Worm (Caenorhabditis elegans): ENCODE data around the gene glb-3.

DNA sequence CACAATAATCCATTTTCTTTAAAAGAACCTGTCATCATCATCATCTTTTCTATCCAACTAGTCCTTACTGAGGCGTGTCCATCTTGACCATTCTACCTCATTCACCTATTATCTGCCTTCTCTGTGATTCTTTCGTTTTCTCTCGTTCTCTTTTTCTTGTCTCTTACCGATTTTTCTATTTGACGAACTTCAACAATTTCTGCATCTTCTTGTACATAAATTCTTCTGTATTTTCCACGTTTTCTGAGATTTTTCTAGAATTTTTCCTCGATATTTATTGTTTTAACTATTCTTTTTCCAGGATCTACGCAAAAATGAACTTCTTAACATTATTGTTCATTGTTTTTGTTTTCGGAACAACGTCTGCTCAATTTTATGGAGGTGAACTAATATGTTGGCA lies 48.5 kb downstream of the glb-3 start, which contains the start of gene cnc-10:
- no peak for TF ChIP-seq egl-43 (GFP tag; IDR thresholded peaks at IDR 0.05)
- no peak for TF ChIP-seq R02D3.7 (tag; optimal IDR thresholded peaks at IDR 0.05)
- no peak for TF ChIP-seq ctbp-1 (GFP tag; IDR thresholded peaks at IDR 0.05)
- TF ChIP-seq F44E2.7 (GFP tag; IDR thresholded peaks at IDR 0.05) = no peak
- TF ChIP-seq lin-1 (GFP tag; IDR thresholded peaks at IDR 0.05) = no peak

Data from whole organism, L4 larva.